Fruit fly (Drosophila melanogaster): ENCODE results near the gene CG3597.

The CG3597 gene

dm6 chr2L:2373818-2374746, 2.8 kb upstream of the CG3597 start, which contains the start of the genes CG3609 and CG15390 (continued):
- TF ChIP-seq run (tag; optimal IDR thresholded peaks at IDR 0.05) (peak; percentile 16), CG7556 (GFP tag; optimal IDR thresholded peaks at IDR 0.05) (peak; percentile 85), ttk (GFP tag; IDR thresholded peaks at IDR 0.05) (peak; percentile 57; the same call in 1 of the 2 replicates), CG2678 (tag; optimal IDR thresholded peaks at IDR 0.05) (peak; percentile 66), dimm (GFP tag; IDR thresholded peaks at IDR 0.05) (no peak), Hand (GFP tag; optimal IDR thresholded peaks at IDR 0.05) (peak; percentile 67), PHDP (tag; optimal IDR thresholded peaks at IDR 0.05) (peak; percentile 77), CG8765 (GFP tag; IDR thresholded peaks at IDR 0.05) (peak; percentile 72), her (GFP tag; optimal IDR thresholded peaks at IDR 0.05) (peak; percentile 94), toy (GFP tag; IDR thresholded peaks at IDR 0.05) (peak; percentile 42; the same call in 1 of the 2 replicates), onecut (GFP tag; IDR thresholded peaks at IDR 0.05) (peak; percentile 72), CG42726 (GFP tag; IDR thresholded peaks at IDR 0.05; ENCODE audit: partially characterized antibody) (no peak), CG12071 (GFP tag; optimal IDR thresholded peaks at IDR 0.05) (peak; percentile 77), HLH3B (GFP tag; IDR thresholded peaks at IDR 0.05) (peak; percentile 76), h (optimal IDR thresholded peaks at IDR 0.05) (no peak), D19B (GFP tag; optimal IDR thresholded peaks at IDR 0.05) (no peak), Hey (tag; optimal IDR thresholded peaks at IDR 0.05) (peak; percentile 57), jing (GFP tag; optimal IDR thresholded peaks at IDR 0.05) (no peak), B-H2 (GFP tag; optimal IDR thresholded peaks at IDR 0.05) (peak; percentile 98), Drgx (GFP tag; IDR thresholded peaks at IDR 0.05) (peak; percentile 69), Bteb2 (GFP tag; optimal IDR thresholded peaks at IDR 0.05) (peak; percentile 87), Blimp-1 (GFP tag; optimal IDR thresholded peaks at IDR 0.05) (peak; percentile 60), CG1792 (GFP tag; optimal IDR thresholded peaks at IDR 0.05) (peak; percentile 78), lilli (GFP tag; optimal IDR thresholded peaks at IDR 0.05) (peak; percentile 96), ranshi (GFP tag; IDR thresholded peaks at IDR 0.05) (peak; percentile 82), HmgZ (tag; optimal IDR thresholded peaks at IDR 0.05) (peak; percentile 87), lbe (GFP tag; optimal IDR thresholded peaks at IDR 0.05) (peak; percentile 84), fd64A (GFP tag; optimal IDR thresholded peaks at IDR 0.05) (no peak), inv (GFP tag; IDR thresholded peaks at IDR 0.05; ENCODE audit: partially characterized antibody) (no peak), org-1 (GFP tag; optimal IDR thresholded peaks at IDR 0.05) (peak; percentile 59), Dll (GFP tag; IDR thresholded peaks at IDR 0.05; ENCODE audit: partially characterized antibody) (no peak; the same call in 3 of the 4 replicates), Dfd (GFP tag; optimal IDR thresholded peaks at IDR 0.05) (no peak), gfzf (GFP tag; optimal IDR thresholded peaks at IDR 0.05) (peak; percentile 30), zfh1 (GFP tag; IDR thresholded peaks at IDR 0.05) (peak; percentile 92), CG14441 (GFP tag; IDR thresholded peaks at IDR 0.05) (peak; percentile 75), mam (GFP tag; optimal IDR thresholded peaks at IDR 0.05) (peak; percentile 89), gsb-n (tag; optimal IDR thresholded peaks at IDR 0.05) (peak; percentile 54), lov (optimal IDR thresholded peaks at IDR 0.05) (no peak), lov (GFP tag; IDR thresholded peaks at IDR 0.05) (peak; percentile 30; the same call in 2 of the 3 replicates), ERR (GFP tag; optimal IDR thresholded peaks at IDR 0.05) (peak; percentile 91), Lpt (GFP tag; optimal IDR thresholded peaks at IDR 0.05) (no peak), btn (GFP tag; optimal IDR thresholded peaks at IDR 0.05) (peak; percentile 77), CG12219 (GFP tag; optimal IDR thresholded peaks at IDR 0.05) (peak; percentile 76), CG16863 (GFP tag; optimal IDR thresholded peaks at IDR 0.05) (peak; percentile 84), ATbp (GFP tag; optimal IDR thresholded peaks at IDR 0.05) (peak; percentile 62), CG4707 (GFP tag; optimal IDR thresholded peaks at IDR 0.05) (peak; percentile 76), CG13894 (tag; optimal IDR thresholded peaks at IDR 0.05) (peak; percentile 92), CG12155 (GFP tag; optimal IDR thresholded peaks at IDR 0.05) (peak; percentile 86), tx (GFP tag; optimal IDR thresholded peaks at IDR 0.05) (peak; percentile 81)
